Worm (Caenorhabditis elegans) whole organism, L1 larva: ENCODE data around the gene H04D03.7.

Experiments used
- F16B12.6 ChIP-seq: fragments of 150-350 bp; optimal IDR thresholded peaks from 2 replicates; lab custom pipeline; 2014; ENCODE audit warnings: missing biosample characterization, missing genetic modification characterization
- alr-1 ChIP-seq: fragments of 200-800 bp; sonication (Bioruptor generic); optimal IDR thresholded peaks from 2 replicates; lab custom pipeline; 2018; ENCODE audit warnings: borderline replicate concordance, mild to moderate bottlenecking, missing genetic modification characterization, missing compliant biosample characterization
- ama-1 ChIP-seq: fragments of 150-350 bp; optimal IDR thresholded peaks from 2 replicates; lab custom pipeline; 2014
- blmp-1 ChIP-seq: fragments of 150-350 bp; optimal IDR thresholded peaks from 2 replicates; lab custom pipeline; 2014; ENCODE audit warnings: missing biosample characterization, missing genetic modification characterization
- ceh-88 ChIP-seq: fragments of 200-800 bp; sonication (Bioruptor generic); IDR thresholded peaks from 2 replicates; pipeline ENCODE4 v1.3.6; 2022; ENCODE audit warnings: missing genetic modification characterization, missing compliant biosample characterization
- ceh-90 ChIP-seq: sonication (generic microtip); optimal IDR thresholded peaks from 2 replicates; lab custom pipeline; 2016; ENCODE audit warnings: missing genetic modification characterization, missing compliant biosample characterization
- dpl-1 ChIP-seq, 3 experiments: fragments of 150-350 bp in 2 of 3; sonication (generic microtip) in 1 of 3; optimal IDR thresholded peaks; 2 replicates each; lab custom pipeline; 2014 to 2017; ENCODE audit warnings: missing biosample characterization in 3 of 3, missing genetic modification characterization in 3 of 3, missing genetic modification reagents in 3 of 3
- dsc-1 ChIP-seq: sonication (generic microtip); optimal IDR thresholded peaks from 2 replicates; lab custom pipeline; 2016; ENCODE audit warnings: mild to moderate bottlenecking, missing genetic modification characterization, missing compliant biosample characterization
- efl-1 ChIP-seq, 4 experiments: fragments of 150-350 bp; optimal IDR thresholded peaks in 3 of 4; peaks in 1 of 4; 1 replicate in 1 of 4; 2 replicates in 3 of 4; lab custom pipeline; 2014; ENCODE audit warnings: missing biosample characterization in 2 of 4, missing genetic modification characterization in 2 of 4, missing genetic modification reagents in 2 of 4
- elt-2 ChIP-seq: sonication (generic microtip); optimal IDR thresholded peaks from 2 replicates; lab custom pipeline; 2016; ENCODE audit warnings: missing genetic modification characterization, mild to moderate bottlenecking, inconsistent platforms, missing compliant biosample characterization, missing genetic modification reagents
- elt-3 ChIP-seq, 6 experiments: fragments of 150-350 bp in 1 of 6; sonication (generic microtip); optimal IDR thresholded peaks; 2 replicates each; lab custom pipeline; 2017 to 2018; ENCODE audit warnings: missing biosample characterization in 6 of 6, missing genetic modification characterization in 6 of 6, inconsistent platforms in 1 of 6
- fkh-8 ChIP-seq: sonication (generic microtip); optimal IDR thresholded peaks from 2 replicates; lab custom pipeline; 2016; ENCODE audit warnings: mild to moderate bottlenecking, missing genetic modification characterization, missing compliant biosample characterization
- hlh-17 ChIP-seq: fragments of 200-800 bp; sonication (Bioruptor generic); optimal IDR thresholded peaks from 2 replicates; lab custom pipeline; 2018; ENCODE audit warnings: missing genetic modification characterization, mild to moderate bottlenecking, missing compliant biosample characterization, moderate library complexity, borderline replicate concordance
- isw-1 ChIP-seq: fragments of 200-800 bp; sonication (Bioruptor generic); IDR thresholded peaks from 2 replicates; pipeline ENCODE4 v1.3.6; 2022; ENCODE audit warnings: missing genetic modification characterization, missing compliant biosample characterization
- lin-35 ChIP-seq, 2 experiments: fragments of 150-350 bp; optimal IDR thresholded peaks; 2 replicates each; lab custom pipeline; 2014; ENCODE audit warnings: missing biosample characterization in 2 of 2, missing genetic modification characterization in 2 of 2, missing genetic modification reagents in 2 of 2
- lsy-2 ChIP-seq, 2 experiments: fragments of 150-350 bp; optimal IDR thresholded peaks; 2 replicates each; lab custom pipeline; 2014; ENCODE audit warnings: missing biosample characterization in 2 of 2, missing genetic modification characterization in 2 of 2
- mep-1 ChIP-seq: fragments of 150-350 bp; optimal IDR thresholded peaks from 2 replicates; lab custom pipeline; 2014; ENCODE audit warnings: missing biosample characterization, missing genetic modification characterization
- nhr-11 ChIP-seq: fragments of 150-350 bp; optimal IDR thresholded peaks from 2 replicates; lab custom pipeline; 2014; ENCODE audit warnings: missing biosample characterization, missing genetic modification characterization
- nhr-12 ChIP-seq: sonication (generic microtip); optimal IDR thresholded peaks from 2 replicates; lab custom pipeline; 2017; ENCODE audit warnings: missing biosample characterization, missing genetic modification characterization
- nhr-20 ChIP-seq: sonication (generic microtip); optimal IDR thresholded peaks from 2 replicates; lab custom pipeline; 2016; ENCODE audit warnings: mild to moderate bottlenecking, missing genetic modification characterization, missing compliant biosample characterization
- nhr-47 ChIP-seq: sonication (generic microtip); optimal IDR thresholded peaks from 2 replicates; lab custom pipeline; 2016; ENCODE audit warnings: mild to moderate bottlenecking, missing genetic modification characterization, moderate library complexity, missing compliant biosample characterization
- nhr-76 ChIP-seq: sonication (generic microtip); optimal IDR thresholded peaks from 2 replicates; lab custom pipeline; 2017; ENCODE audit warnings: missing biosample characterization, missing genetic modification characterization
- nhr-77 ChIP-seq: fragments of 150-350 bp; optimal IDR thresholded peaks from 2 replicates; lab custom pipeline; 2014; ENCODE audit warnings: missing biosample characterization, missing genetic modification characterization
- nhr-84 ChIP-seq: sonication (generic microtip); optimal IDR thresholded peaks from 2 replicates; lab custom pipeline; 2017; ENCODE audit warnings: missing biosample characterization, missing genetic modification characterization
- nhr-90 ChIP-seq: sonication (generic microtip); optimal IDR thresholded peaks from 2 replicates; lab custom pipeline; 2016; ENCODE audit warnings: mild to moderate bottlenecking, missing genetic modification characterization, missing compliant biosample characterization; ENCODE audit not compliant: poor library complexity
- pax-3 ChIP-seq: fragments of 200-800 bp; sonication (Bioruptor generic); optimal IDR thresholded peaks from 2 replicates; lab custom pipeline; 2018; ENCODE audit warnings: mild to moderate bottlenecking, missing genetic modification characterization, moderate library complexity, missing compliant biosample characterization
- skn-1 ChIP-seq: fragments of 150-350 bp; optimal IDR thresholded peaks from 2 replicates; lab custom pipeline; 2014; ENCODE audit warnings: missing biosample characterization, missing genetic modification characterization
- snu-23 ChIP-seq: sonication (generic microtip); optimal IDR thresholded peaks from 2 replicates; lab custom pipeline; 2016; ENCODE audit warnings: missing genetic modification characterization, missing compliant biosample characterization
- sptf-1 ChIP-seq: fragments of 150-350 bp; optimal IDR thresholded peaks from 2 replicates; lab custom pipeline; 2014; ENCODE audit warnings: missing biosample characterization, missing genetic modification characterization
- tbx-2 ChIP-seq: sonication (generic microtip); optimal IDR thresholded peaks from 2 replicates; lab custom pipeline; 2016; ENCODE audit warnings: missing genetic modification characterization, missing compliant biosample characterization
- unc-30 ChIP-seq: sonication (generic microtip); optimal IDR thresholded peaks from 2 replicates; lab custom pipeline; 2017; ENCODE audit warnings: missing biosample characterization, missing genetic modification characterization
- unc-62 ChIP-seq: fragments of 150-350 bp; optimal IDR thresholded peaks from 2 replicates; lab custom pipeline; 2014; ENCODE audit warnings: missing biosample characterization, missing genetic modification reagents, missing genetic modification characterization
- unc-86 ChIP-seq: sonication (generic microtip); optimal IDR thresholded peaks from 2 replicates; lab custom pipeline; 2016; ENCODE audit warnings: missing genetic modification characterization, missing compliant biosample characterization
- vab-15 ChIP-seq: sonication (generic microtip); optimal IDR thresholded peaks from 2 replicates; lab custom pipeline; 2017; ENCODE audit warnings: missing genotype, mild to moderate bottlenecking, missing genetic modification characterization, missing compliant biosample characterization
- xbp-1 ChIP-seq: sonication (generic microtip); optimal IDR thresholded peaks from 2 replicates; lab custom pipeline; 2016; ENCODE audit warnings: missing genetic modification characterization, missing compliant biosample characterization
- zag-1 ChIP-seq: fragments of 150-350 bp; optimal IDR thresholded peaks from 2 replicates; lab custom pipeline; 2014; ENCODE audit warnings: missing biosample characterization, missing genetic modification characterization
- ztf-4 ChIP-seq: fragments of 150-350 bp; optimal IDR thresholded peaks from 2 replicates; lab custom pipeline; 2014; ENCODE audit warnings: missing biosample characterization, missing genetic modification characterization

Gene H04D03.7

DNA sequence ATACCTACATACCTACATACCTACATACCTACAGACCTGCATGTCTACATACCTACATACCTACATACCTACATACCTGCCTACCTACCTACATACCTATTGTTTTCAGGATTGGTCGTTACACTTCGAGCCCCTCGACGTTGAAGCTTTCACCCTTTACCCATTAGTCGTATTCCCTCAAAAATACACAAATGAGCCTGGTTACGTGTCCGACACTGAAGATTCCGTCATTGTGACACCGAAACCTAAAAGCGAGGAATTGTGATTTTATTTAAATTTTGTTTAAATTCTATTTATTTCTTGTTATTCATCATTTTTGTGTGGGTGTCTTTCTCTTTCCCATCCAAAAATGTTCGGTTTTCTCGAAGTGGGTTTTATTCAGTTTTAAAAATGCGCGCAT, 32.5 kb upstream of the H04D03.7 start, which contains the start of gene D2045.7:
D2045.7 (plus strand) TSS at position 301 of the 400 bp plus-strand sequence.
- no peak for TF ChIP-seq hlh-17
- no peak for TF ChIP-seq fkh-8
- TF ChIP-seq elt-2 (tag; lab: Kevin White, UChicago) = no peak
- no peak for TF ChIP-seq F16B12.6 (tag; lab: Kevin White, UChicago)
- no peak for TF ChIP-seq lsy-2 (tag; optimal IDR thresholded peaks at IDR 0.05; lab: Kevin White, UChicago)
- no peak for TF ChIP-seq ama-1 (lab: Kevin White, UChicago)
- TF ChIP-seq dsc-1 = no peak
- no peak for TF ChIP-seq ceh-90 (tag; lab: Kevin White, UChicago)
- TF ChIP-seq lin-35 (GFP tag; optimal IDR thresholded peaks at IDR 0.05; lab: Kevin White, UChicago) = no peak
- no peak for TF ChIP-seq nhr-76 (tag; lab: Kevin White, UChicago)
- no peak for TF ChIP-seq elt-3 (tag; optimal IDR thresholded peaks at IDR 0.05; lab: Kevin White, UChicago)
- no peak for TF ChIP-seq nhr-47 (tag; lab: Kevin White, UChicago)
- TF ChIP-seq nhr-77 (tag; lab: Kevin White, UChicago) = no peak
- no peak for TF ChIP-seq snu-23 (GFP tag; lab: Kevin White, UChicago)
- TF ChIP-seq nhr-90 (tag; lab: Kevin White, UChicago) = no peak
- TF ChIP-seq pax-3 (tag; lab: Kevin White, UChicago) = no peak
- TF ChIP-seq dpl-1 (GFP tag; optimal IDR thresholded peaks at IDR 0.05; lab: Kevin White, UChicago) = no peak
- no peak for TF ChIP-seq tbx-2 (tag; lab: Kevin White, UChicago)

DNA sequence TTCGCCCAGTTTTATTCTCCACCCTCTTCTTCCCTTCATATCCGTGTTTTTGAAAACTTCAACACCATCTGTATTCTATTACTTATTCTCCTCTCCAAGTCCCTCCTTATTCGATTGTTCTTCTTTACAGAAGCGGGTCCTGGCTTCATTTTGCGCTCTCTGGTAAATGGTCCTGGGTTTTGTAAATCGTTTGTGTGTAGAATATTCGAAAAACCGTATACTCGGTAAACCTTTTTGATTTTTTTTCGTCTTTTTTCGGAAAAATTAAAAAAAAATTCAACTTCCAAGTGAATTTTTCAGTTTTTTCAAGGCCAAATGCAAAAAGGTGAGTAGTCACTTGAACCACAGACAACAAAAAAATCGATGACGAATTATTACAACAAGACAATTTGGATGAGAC, 28.3 kb upstream of the H04D03.7 start, which contains the start of gene D2045.9:
D2045.9 (plus strand) TSS at position 301 of the 400 bp plus-strand sequence.
- TF ChIP-seq pax-3 (tag; lab: Kevin White, UChicago) = no peak
- TF ChIP-seq mep-1 (tag; lab: Kevin White, UChicago) = no peak
- no peak for TF ChIP-seq nhr-76 (tag; lab: Kevin White, UChicago)
- no peak for TF ChIP-seq unc-30 (tag; lab: Kevin White, UChicago)
- TF ChIP-seq zag-1 = no peak
- TF ChIP-seq nhr-20 (tag; lab: Kevin White, UChicago) = no peak
- TF ChIP-seq lin-35 (GFP tag; optimal IDR thresholded peaks at IDR 0.05; lab: Kevin White, UChicago) = no peak
- no peak for TF ChIP-seq vab-15 (tag; lab: Kevin White, UChicago)
- no peak for TF ChIP-seq unc-62 (GFP tag; lab: Kevin White, UChicago)
- TF ChIP-seq skn-1 (tag; lab: Kevin White, UChicago) = no peak

DNA sequence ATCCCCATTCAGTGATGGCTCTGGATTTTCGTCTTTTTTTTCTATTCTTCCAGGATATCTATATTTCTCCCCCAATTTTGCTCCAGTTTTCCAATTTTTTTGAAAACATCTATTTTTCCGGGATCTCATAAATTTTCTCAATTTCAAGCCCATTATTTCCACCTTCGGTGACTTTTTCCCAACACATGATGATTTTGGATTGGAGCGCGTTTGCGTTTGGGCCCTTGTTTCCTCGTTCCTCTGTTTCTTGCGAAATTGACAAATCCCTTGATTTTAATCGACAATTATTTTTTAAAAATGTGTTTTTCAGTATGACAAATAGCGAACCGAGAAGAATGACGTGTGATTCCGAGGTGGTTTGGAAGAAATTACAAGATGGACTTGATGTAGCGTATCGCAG, 24.3 kb upstream of the H04D03.7 start, which contains the start of gene cul-1:
cul-1 (plus strand) TSS at position 311 of the 400 bp plus-strand sequence.
- TF ChIP-seq lsy-2 (tag; optimal IDR thresholded peaks at IDR 0.05; lab: Kevin White, UChicago) = peak in 1 of 2 experiments; percentile 39
- TF ChIP-seq lin-35 (GFP tag; optimal IDR thresholded peaks at IDR 0.05; lab: Kevin White, UChicago) = peak in 1 of 2 experiments; percentile 50
- peak in 1 of 3 experiments; percentile 43 for TF ChIP-seq dpl-1 (GFP tag; optimal IDR thresholded peaks at IDR 0.05; lab: Kevin White, UChicago)
- TF ChIP-seq blmp-1 (tag; lab: Kevin White, UChicago) = peak; percentile 1
- peak; percentile 98 for TF ChIP-seq skn-1 (tag; lab: Kevin White, UChicago)
- TF ChIP-seq efl-1 (optimal IDR thresholded peaks at IDR 0.05; lab: Kevin White, UChicago) = peak in 1 of 2 experiments; percentile 20
- peak; percentile 18 to 78 for TF ChIP-seq efl-1 (GFP tag; optimal IDR thresholded peaks at IDR 0.05 in 1 of 2; lab: Kevin White, UChicago)
- no peak for TF ChIP-seq nhr-11 (tag; lab: Kevin White, UChicago)
- no peak for TF ChIP-seq sptf-1

DNA sequence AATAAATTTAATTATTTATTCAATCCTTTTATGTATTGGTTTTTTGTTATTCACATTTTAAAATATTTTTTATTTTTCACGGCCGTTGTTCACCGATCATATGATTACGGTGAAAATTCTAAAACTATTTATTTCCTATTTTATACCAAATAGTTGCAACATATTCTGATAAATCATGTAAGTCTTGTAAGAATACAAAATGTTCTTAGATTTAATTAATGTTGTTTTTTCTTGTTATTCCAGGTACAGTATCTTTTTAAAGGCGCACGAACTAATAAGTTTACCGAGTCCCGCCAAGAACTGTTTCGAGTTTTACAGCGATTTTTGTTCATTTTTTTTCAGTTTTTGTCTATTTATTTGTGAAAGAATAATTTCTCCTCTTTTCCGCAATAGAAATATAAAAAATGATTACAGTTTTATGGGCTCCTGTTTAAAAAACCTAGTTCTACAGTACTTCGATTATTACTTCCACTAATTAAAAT, 23.0 kb upstream of the H04D03.7 start, which contains the start of gene D2045.5:
D2045.5 (minus strand) TSS at position 51 of the 482 bp plus-strand sequence.
- TF ChIP-seq alr-1 = no peak
- no peak for TF ChIP-seq nhr-12
- no peak for TF ChIP-seq unc-86 (tag; lab: Kevin White, UChicago)
- no peak for TF ChIP-seq ceh-88 (GFP tag; lab: Robert Waterston, UW)
- TF ChIP-seq xbp-1 (tag; lab: Kevin White, UChicago) = no peak
- TF ChIP-seq mep-1 (tag; lab: Kevin White, UChicago) = no peak
- TF ChIP-seq nhr-84 (tag; lab: Kevin White, UChicago) = no peak
- TF ChIP-seq lsy-2 (tag; optimal IDR thresholded peaks at IDR 0.05; lab: Kevin White, UChicago) = no peak
- TF ChIP-seq ceh-90 (tag; lab: Kevin White, UChicago) = no peak
- TF ChIP-seq ztf-4 (tag; lab: Kevin White, UChicago) = no peak
- no peak for TF ChIP-seq isw-1 (GFP tag; lab: Robert Waterston, UW)
- no peak for TF ChIP-seq lin-35 (GFP tag; optimal IDR thresholded peaks at IDR 0.05; lab: Kevin White, UChicago)
